Fruit fly (Drosophila melanogaster): ENCODE results near the gene CG8565.

The CG8565 gene

dm6 chrX:15887247-15887616, 49.6 kb downstream of the CG8565 start, which contains the start of gene tay (continued):
- TF ChIP-seq bcd (GFP tag; optimal IDR thresholded peaks at IDR 0.05) (no peak), ttk (GFP tag; IDR thresholded peaks at IDR 0.05) (no peak), Asciz (GFP tag; optimal IDR thresholded peaks at IDR 0.05) (no peak), Ets97D (GFP tag; optimal IDR thresholded peaks at IDR 0.05) (peak; percentile 32), sqz (GFP tag; optimal IDR thresholded peaks at IDR 0.05) (no peak), CG7963 (GFP tag; IDR thresholded peaks at IDR 0.05; ENCODE audit: partially characterized antibody) (peak; percentile 66; the same call in 1 of the 3 replicates), Dip3 (GFP tag; optimal IDR thresholded peaks at IDR 0.05) (no peak), CG12219 (GFP tag; optimal IDR thresholded peaks at IDR 0.05) (no peak), Hmx (GFP tag; optimal IDR thresholded peaks at IDR 0.05) (no peak), Taf1 (GFP tag; IDR thresholded peaks at IDR 0.05) (no peak), CG8281 (tag; optimal IDR thresholded peaks at IDR 0.05) (no peak), grau (tag; optimal IDR thresholded peaks at IDR 0.05) (no peak), CkIIα-i1 (GFP tag; IDR thresholded peaks at IDR 0.05) (no peak), al (GFP tag; IDR thresholded peaks at IDR 0.05) (0 out of 2 replicates have a peak, but pooled peaks have one; percentile 11), CG17802 (tag; optimal IDR thresholded peaks at IDR 0.05) (peak; percentile 79), dm (GFP tag; optimal IDR thresholded peaks at IDR 0.05) (no peak), Doc2 (GFP tag; IDR thresholded peaks at IDR 0.05) (no peak), sens (GFP tag) (peak; percentile 80), scrt (GFP tag; optimal IDR thresholded peaks at IDR 0.05) (no peak), Opbp (GFP tag; IDR thresholded peaks at IDR 0.05; ENCODE audit: partially characterized antibody) (peak; percentile 79), Dref (GFP tag; IDR thresholded peaks at IDR 0.05) (peak; percentile 81), az2 (GFP tag; optimal IDR thresholded peaks at IDR 0.05) (no peak), HLH3B (GFP tag; IDR thresholded peaks at IDR 0.05) (no peak), pzg (GFP tag; optimal IDR thresholded peaks at IDR 0.05) (peak; percentile 84), wor (GFP tag; IDR thresholded peaks at IDR 0.05) (no peak), CG13775 (GFP tag; optimal IDR thresholded peaks at IDR 0.05) (no peak)

dm6 chrX:15888763-15889162, 51.1 kb downstream of the CG8565 start:
- TF ChIP-seq ro (GFP tag; IDR thresholded peaks at IDR 0.05) (no peak), CG16815 (GFP tag; optimal IDR thresholded peaks at IDR 0.05) (no peak), Nf-YC (tag; optimal IDR thresholded peaks at IDR 0.05) (no peak), exex (tag; optimal IDR thresholded peaks at IDR 0.05) (peak; percentile 89), inv (GFP tag; IDR thresholded peaks at IDR 0.05; ENCODE audit: partially characterized antibody) (no peak), CG4404 (GFP tag; IDR thresholded peaks at IDR 0.05) (no peak), mirr (GFP tag; optimal IDR thresholded peaks at IDR 0.05) (peak; percentile 60)

- TF ChIP-seq CG16815 (GFP tag; optimal IDR thresholded peaks at IDR 0.05) (peak; percentile 26), CG18619 (GFP tag; optimal IDR thresholded peaks at IDR 0.05) (peak; percentile 27), pho (GFP tag; optimal IDR thresholded peaks at IDR 0.05) (no peak), Dref (GFP tag; IDR thresholded peaks at IDR 0.05) (peak; percentile 61), Hr3 (GFP tag; optimal IDR thresholded peaks at IDR 0.05) (peak; percentile 22), Six4 (GFP tag; optimal IDR thresholded peaks at IDR 0.05) (peak; percentile 26), CG1603 (tag; optimal IDR thresholded peaks at IDR 0.05) (peak; percentile 12), CG10147 (GFP tag; optimal IDR thresholded peaks at IDR 0.05) (no peak), MTF-1 (GFP tag; optimal IDR thresholded peaks at IDR 0.05; ENCODE audit: borderline replicate concordance) (no peak), Nf-YC (tag; optimal IDR thresholded peaks at IDR 0.05) (peak; percentile 14), CG3847 (GFP tag; IDR thresholded peaks at IDR 0.05) (peak; percentile 32; the same call in 1 of the 2 replicates), CG8388 (GFP tag; optimal IDR thresholded peaks at IDR 0.05) (peak; percentile 3), CG3995 (GFP tag; optimal IDR thresholded peaks at IDR 0.05) (peak; percentile 76), CG7357 (GFP tag; IDR thresholded peaks at IDR 0.05) (peak; percentile 92), CG13775 (GFP tag; optimal IDR thresholded peaks at IDR 0.05) (peak; percentile 50), gem (tag; optimal IDR thresholded peaks at IDR 0.05) (peak; percentile 62), cad (GFP tag; optimal IDR thresholded peaks at IDR 0.05) (no peak), CG7839 (tag; optimal IDR thresholded peaks at IDR 0.05) (peak; percentile 45), CG8924 (tag; optimal IDR thresholded peaks at IDR 0.05) (peak; percentile 27)
Observed at dm6 chrX:15889780-15890608, 52.4 kb downstream of the CG8565 start, which contains the start of the genes MSBP and CG15916. MSBP (minus strand) TSS chrX:15890109. CG15916 (plus strand) TSS chrX:15890589.

Data from whole organism, embryonic.